Worm (Caenorhabditis elegans) whole organism, L4 larva: ENCODE measurements around the gene F31F4.11.

Experiments
- ZK546.5 ChIP-seq, 2 experiments: sonication (generic microtip); optimal IDR thresholded peaks; 2 replicates each; lab custom pipeline; 2017; ENCODE audit warnings: missing biosample characterization in 2 of 2, missing genetic modification characterization in 2 of 2
- aha-1 ChIP-seq: fragments of 150-350 bp; peaks from one replicate; lab custom pipeline; 2014; ENCODE audit warnings: missing biosample characterization, missing genetic modification characterization
- ama-1 ChIP-seq: fragments of 150-350 bp; optimal IDR thresholded peaks from 2 replicates; lab custom pipeline; 2014; ENCODE audit warnings: inconsistent platforms, mixed read lengths
- egl-27 ChIP-seq: sonication (generic microtip); optimal IDR thresholded peaks from 3 replicates; lab custom pipeline; 2017; ENCODE audit warnings: missing biosample characterization, missing genetic modification reagents, missing genetic modification characterization
- lin-15B ChIP-seq: fragments of 150-350 bp; sonication (generic microtip); optimal IDR thresholded peaks from 3 replicates; lab custom pipeline; 2014; ENCODE audit warnings: missing biosample characterization, missing genetic modification characterization
- mdl-1 ChIP-seq, 2 experiments: fragments of 150-350 bp in 1 of 2; sonication (generic microtip) in 1 of 2; optimal IDR thresholded peaks; 2 replicates each; lab custom pipeline; 2014 to 2017; ENCODE audit warnings: missing biosample characterization in 2 of 2, missing genetic modification characterization in 2 of 2
- nhr-48 ChIP-seq: sonication (generic microtip); optimal IDR thresholded peaks from 2 replicates; lab custom pipeline; 2016; ENCODE audit warnings: mild to moderate bottlenecking, missing genetic modification characterization, missing compliant biosample characterization
- pqm-1 ChIP-seq: sonication (generic microtip); optimal IDR thresholded peaks from 2 replicates; lab custom pipeline; 2017; ENCODE audit warnings: missing biosample characterization, missing genetic modification characterization
- snpc-4 ChIP-seq: fragments of 150-350 bp; optimal IDR thresholded peaks from 2 replicates; lab custom pipeline; 2014; ENCODE audit warnings: missing biosample characterization, missing genetic modification characterization
- unc-130 ChIP-seq: sonication (generic microtip); optimal IDR thresholded peaks from 2 replicates; lab custom pipeline; 2016; ENCODE audit warnings: missing genetic modification reagents, missing genetic modification characterization, missing compliant biosample characterization
- zag-1 ChIP-seq: fragments of 150-350 bp; optimal IDR thresholded peaks from 2 replicates; lab custom pipeline; 2014; ENCODE audit warnings: missing biosample characterization, missing genetic modification characterization

ce11 chrV:692720-693422 is 28.6 kb upstream of the F31F4.11 start, which contains the start of gene srx-4:
- TF ChIP-seq pqm-1 (tag; lab: Kevin White, UChicago) = no peak
- no peak for TF ChIP-seq mdl-1 (tag; optimal IDR thresholded peaks at IDR 0.05; lab: Kevin White, UChicago)
- TF ChIP-seq aha-1 = no peak
- TF ChIP-seq ama-1 (lab: Kevin White, UChicago) = no peak
- no peak for TF ChIP-seq unc-130 (GFP tag; lab: Kevin White, UChicago)
- TF ChIP-seq ZK546.5 (tag; optimal IDR thresholded peaks at IDR 0.05; lab: Kevin White, UChicago) = no peak
- TF ChIP-seq nhr-48 (tag; lab: Kevin White, UChicago) = no peak
- no peak for TF ChIP-seq zag-1 (tag; lab: Kevin White, UChicago)
- TF ChIP-seq lin-15B = no peak
- no peak for TF ChIP-seq egl-27 (tag; lab: Kevin White, UChicago)
- no peak for TF ChIP-seq snpc-4 (tag; lab: Kevin White, UChicago)
